Worm (Caenorhabditis elegans): ENCODE data around the gene F44E5.17.

DNA sequence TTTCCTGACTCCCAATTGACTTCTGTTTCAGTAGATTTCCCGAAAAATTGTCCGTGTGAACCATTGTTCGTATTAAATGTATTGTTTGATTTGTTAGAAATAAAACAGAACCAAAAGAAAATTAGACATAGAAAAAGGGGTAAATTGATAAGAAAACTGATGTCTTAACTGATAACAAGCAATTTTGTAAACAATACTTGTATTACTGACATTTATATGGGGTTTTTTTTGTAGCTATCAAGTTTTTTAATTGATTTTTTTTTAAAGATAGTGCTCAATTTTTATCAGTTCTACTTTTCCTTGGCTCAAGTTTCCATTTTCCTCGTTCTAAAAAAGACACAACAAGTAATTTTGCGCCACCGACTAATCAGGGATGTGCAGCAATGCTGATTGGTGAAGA, 48.8 kb upstream of the F44E5.17 start:
- no peak for TF ChIP-seq mdl-1 (tag; optimal IDR thresholded peaks at IDR 0.05)
- no peak for TF ChIP-seq R02D3.7 (tag; optimal IDR thresholded peaks at IDR 0.05)
- TF ChIP-seq zag-1 (tag; optimal IDR thresholded peaks at IDR 0.05): no peak
- TF ChIP-seq ztf-4 (tag; optimal IDR thresholded peaks at IDR 0.05): no peak
- TF ChIP-seq nhr-237 (tag; optimal IDR thresholded peaks at IDR 0.05): no peak
- no peak for TF ChIP-seq ZK546.5 (tag; optimal IDR thresholded peaks at IDR 0.05)
- TF ChIP-seq nhr-11 (tag; optimal IDR thresholded peaks at IDR 0.05): no peak
- TF ChIP-seq nhr-25 (tag; optimal IDR thresholded peaks at IDR 0.05): no peak
- TF ChIP-seq pha-4 (tag; optimal IDR thresholded peaks at IDR 0.05): peak; percentile 90
- TF ChIP-seq snpc-4 (tag; optimal IDR thresholded peaks at IDR 0.05): no peak
